Worm (Caenorhabditis elegans) whole organism, L2 larva: ENCODE results near the gene ets-8.
"Not testable (repeated sequence)": the region's sequence is repeated elsewhere in the genome, so short reads cannot be mapped to it uniquely, and the experiment has no call there.

Source experiments
- C34F6.9 ChIP-seq: fragments of 150-350 bp; optimal IDR thresholded peaks from 2 replicates; lab custom pipeline; 2014; ENCODE audit warnings: missing biosample characterization, missing genetic modification characterization
- ZK546.5 ChIP-seq: sonication (generic microtip); optimal IDR thresholded peaks from 2 replicates; lab custom pipeline; 2017; ENCODE audit warnings: missing biosample characterization, missing genetic modification characterization
- alr-1 ChIP-seq: fragments of 150-350 bp; optimal IDR thresholded peaks from 2 replicates; lab custom pipeline; 2014; ENCODE audit warnings: missing biosample characterization, missing genetic modification characterization
- aly-2 ChIP-seq: fragments of 150-350 bp; optimal IDR thresholded peaks from 2 replicates; lab custom pipeline; 2014; ENCODE audit warnings: missing biosample characterization, missing genetic modification characterization
- ama-1 ChIP-seq: fragments of 150-350 bp; optimal IDR thresholded peaks from 2 replicates; lab custom pipeline; 2018; ENCODE audit warnings: inconsistent platforms
- blmp-1 ChIP-seq: sonication (generic microtip); optimal IDR thresholded peaks from 2 replicates; lab custom pipeline; 2017; ENCODE audit warnings: missing genetic modification characterization, mild to moderate bottlenecking, missing compliant biosample characterization, antibody characterized with exemption, moderate library complexity; ENCODE audit not compliant: insufficient read depth
- ceh-16 ChIP-seq: fragments of 150-350 bp; optimal IDR thresholded peaks from 2 replicates; lab custom pipeline; 2014; ENCODE audit warnings: missing biosample characterization, missing genetic modification characterization
- ceh-82 ChIP-seq: fragments of 150-350 bp; optimal IDR thresholded peaks from 2 replicates; lab custom pipeline; 2014; ENCODE audit warnings: missing biosample characterization, missing genetic modification characterization
- crh-2 ChIP-seq: sonication (generic microtip); optimal IDR thresholded peaks from 2 replicates; lab custom pipeline; 2017; ENCODE audit warnings: missing biosample characterization, missing genetic modification characterization
- dmd-4 ChIP-seq: sonication (generic microtip); optimal IDR thresholded peaks from 2 replicates; lab custom pipeline; 2017; ENCODE audit warnings: missing biosample characterization, missing genetic modification characterization
- elt-1 ChIP-seq: fragments of 150-350 bp; optimal IDR thresholded peaks from 2 replicates; lab custom pipeline; 2014; ENCODE audit warnings: missing biosample characterization, missing genetic modification characterization
- elt-3 ChIP-seq: sonication (generic microtip); optimal IDR thresholded peaks from 2 replicates; lab custom pipeline; 2017; ENCODE audit warnings: missing biosample characterization, missing genetic modification characterization
- fos-1 ChIP-seq: fragments of 150-350 bp; optimal IDR thresholded peaks from 2 replicates; lab custom pipeline; 2014; ENCODE audit warnings: missing biosample characterization, missing genetic modification characterization
- gmeb-1 ChIP-seq: fragments of 150-350 bp; optimal IDR thresholded peaks from 2 replicates; lab custom pipeline; 2014; ENCODE audit warnings: missing biosample characterization, missing genetic modification characterization
- lin-11 ChIP-seq: fragments of 150-350 bp; sonication (generic microtip); optimal IDR thresholded peaks from 2 replicates; lab custom pipeline; 2014; ENCODE audit warnings: missing biosample characterization, missing genetic modification characterization, inconsistent platforms, mixed read lengths
- lin-13 ChIP-seq: fragments of 150-350 bp; optimal IDR thresholded peaks from 2 replicates; lab custom pipeline; 2014; ENCODE audit warnings: missing biosample characterization, missing genetic modification reagents, missing genetic modification characterization
- lin-39 ChIP-seq: fragments of 150-350 bp; optimal IDR thresholded peaks from 2 replicates; lab custom pipeline; 2014; ENCODE audit warnings: missing biosample characterization, missing genetic modification reagents, missing genetic modification characterization
- lsy-2 ChIP-seq, 2 experiments: fragments of 150-350 bp in 1 of 2; sonication (generic microtip) in 1 of 2; optimal IDR thresholded peaks; 2 replicates each; lab custom pipeline; 2014 to 2017; ENCODE audit warnings: missing biosample characterization in 2 of 2, missing genetic modification characterization in 2 of 2
- mab-5 ChIP-seq: fragments of 150-350 bp; optimal IDR thresholded peaks from 2 replicates; lab custom pipeline; 2014; ENCODE audit warnings: missing biosample characterization, missing genetic modification characterization
- mbf-1 ChIP-seq: sonication (generic microtip); optimal IDR thresholded peaks from 2 replicates; lab custom pipeline; 2017; ENCODE audit warnings: missing biosample characterization, missing genetic modification characterization
- nhr-11 ChIP-seq: fragments of 150-350 bp; optimal IDR thresholded peaks from 2 replicates; lab custom pipeline; 2014; ENCODE audit warnings: missing biosample characterization, missing genetic modification characterization
- nhr-12 ChIP-seq: fragments of 150-350 bp; optimal IDR thresholded peaks from 2 replicates; lab custom pipeline; 2014; ENCODE audit warnings: missing biosample characterization, missing genetic modification characterization
- nhr-129 ChIP-seq: fragments of 150-350 bp; optimal IDR thresholded peaks from 2 replicates; lab custom pipeline; 2014; ENCODE audit warnings: missing biosample characterization, missing genetic modification characterization
- nhr-237 ChIP-seq: fragments of 150-350 bp; optimal IDR thresholded peaks from 2 replicates; lab custom pipeline; 2014; ENCODE audit warnings: missing biosample characterization, missing genetic modification characterization
- nhr-25 ChIP-seq: fragments of 150-350 bp; sonication (generic microtip); optimal IDR thresholded peaks from 3 replicates; lab custom pipeline; 2014; ENCODE audit warnings: missing biosample characterization, missing genetic modification characterization
- nhr-6 ChIP-seq: fragments of 150-350 bp; optimal IDR thresholded peaks from 2 replicates; lab custom pipeline; 2014; ENCODE audit warnings: missing biosample characterization, missing genetic modification characterization
- peb-1 ChIP-seq: fragments of 150-350 bp; optimal IDR thresholded peaks from 2 replicates; lab custom pipeline; 2014; ENCODE audit warnings: missing biosample characterization, missing genetic modification characterization
- sem-4 ChIP-seq: fragments of 150-350 bp; optimal IDR thresholded peaks from 2 replicates; lab custom pipeline; 2014; ENCODE audit warnings: missing biosample characterization, missing genetic modification reagents, missing genetic modification characterization
- skn-1 ChIP-seq: sonication (generic microtip); optimal IDR thresholded peaks from 2 replicates; lab custom pipeline; 2017; ENCODE audit warnings: missing biosample characterization, missing genetic modification characterization
- sma-9 ChIP-seq, 2 experiments: fragments of 150-350 bp in 1 of 2; sonication (generic microtip) in 1 of 2; optimal IDR thresholded peaks; 2 replicates each; lab custom pipeline; 2014 to 2016; ENCODE audit warnings: missing genetic modification characterization in 2 of 2, mild to moderate bottlenecking in 1 of 2, missing biosample characterization in 1 of 2, missing compliant biosample characterization in 1 of 2, missing genetic modification reagents in 1 of 2, moderate library complexity in 1 of 2
- snpc-4 ChIP-seq: fragments of 150-350 bp; optimal IDR thresholded peaks from 2 replicates; lab custom pipeline; 2014; ENCODE audit warnings: missing biosample characterization, missing genetic modification characterization
- unc-39 ChIP-seq: fragments of 150-350 bp; optimal IDR thresholded peaks from 2 replicates; lab custom pipeline; 2014; ENCODE audit warnings: missing biosample characterization, missing genetic modification characterization
- unc-55 ChIP-seq: fragments of 150-350 bp; sonication (generic microtip); optimal IDR thresholded peaks from 3 replicates; lab custom pipeline; 2014; ENCODE audit warnings: missing biosample characterization, missing genetic modification reagents, missing genetic modification characterization
- unc-62 ChIP-seq: fragments of 150-350 bp; optimal IDR thresholded peaks from 2 replicates; lab custom pipeline; 2014; ENCODE audit warnings: missing biosample characterization, missing genetic modification reagents, missing genetic modification characterization
- zag-1 ChIP-seq: fragments of 150-350 bp; optimal IDR thresholded peaks from 2 replicates; lab custom pipeline; 2014; ENCODE audit warnings: missing biosample characterization, missing genetic modification characterization
- ztf-1 ChIP-seq: fragments of 200-800 bp; sonication (Bioruptor generic); conservative IDR thresholded peaks from 2 replicates; pipeline ENCODE4 v1.3.6; 2022; ENCODE audit warnings: missing genetic modification characterization, missing compliant biosample characterization
- ztf-11 ChIP-seq: sonication (generic microtip); optimal IDR thresholded peaks from 2 replicates; lab custom pipeline; 2017; ENCODE audit warnings: missing biosample characterization, missing genetic modification characterization
- ztf-4 ChIP-seq: fragments of 150-350 bp; optimal IDR thresholded peaks from 2 replicates; lab custom pipeline; 2014; ENCODE audit warnings: missing biosample characterization, missing genetic modification characterization

The ets-8 gene

DNA sequence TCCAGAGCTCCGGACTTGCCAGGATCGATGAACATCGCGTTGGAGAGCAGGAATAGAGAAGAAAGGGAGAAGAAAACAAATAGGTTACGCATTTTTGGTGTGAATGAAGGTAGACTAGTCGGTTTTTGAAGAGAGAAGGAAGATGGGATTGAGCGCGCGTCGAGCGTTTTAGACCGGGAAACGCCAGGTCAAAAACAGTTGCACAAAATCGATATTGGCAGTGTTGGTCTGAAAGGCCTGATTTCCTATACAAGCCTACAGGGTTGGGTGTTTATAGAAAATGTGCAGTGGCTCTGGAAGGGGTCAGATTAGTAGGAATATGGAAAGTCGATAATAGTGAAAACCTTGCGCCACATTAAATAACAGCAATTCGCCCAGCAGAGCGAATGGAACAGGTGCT is 44.6 kb upstream of the ets-8 start, which contains the start of gene dsl-2:
Gene dsl-2 (minus strand): TSS at position 101 of the 400 bp plus-strand sequence.
- no peak for TF ChIP-seq ztf-11 (tag; lab: Kevin White, UChicago)
- no peak for TF ChIP-seq sma-9 (GFP tag; optimal IDR thresholded peaks at IDR 0.05; lab: Kevin White, UChicago)
- no peak for TF ChIP-seq sma-9 (tag; optimal IDR thresholded peaks at IDR 0.05; lab: Kevin White, UChicago)
- no peak for TF ChIP-seq ZK546.5 (tag; lab: Kevin White, UChicago)
- TF ChIP-seq gmeb-1 (tag; lab: Kevin White, UChicago): no peak
- TF ChIP-seq dmd-4 (tag; lab: Kevin White, UChicago): no peak
- TF ChIP-seq nhr-237 (tag; lab: Kevin White, UChicago): no peak

- TF ChIP-seq snpc-4 (tag; lab: Kevin White, UChicago) (no peak), unc-55 (no peak), skn-1 (tag; lab: Kevin White, UChicago) (no peak), alr-1 (tag; lab: Kevin White, UChicago) (no peak), nhr-129 (no peak), ztf-4 (tag; lab: Kevin White, UChicago) (no peak), elt-3 (tag; lab: Kevin White, UChicago) (no peak), ztf-11 (tag; lab: Kevin White, UChicago) (no peak), ceh-82 (no peak), lin-39 (tag; lab: Kevin White, UChicago) (no peak), sma-9 (GFP tag; optimal IDR thresholded peaks at IDR 0.05; lab: Kevin White, UChicago) (no peak), sma-9 (tag; optimal IDR thresholded peaks at IDR 0.05; lab: Kevin White, UChicago) (no peak), mbf-1 (tag; lab: Kevin White, UChicago) (no peak), nhr-6 (tag; lab: Kevin White, UChicago) (no peak), nhr-12 (tag; lab: Kevin White, UChicago) (no peak), peb-1 (tag; lab: Kevin White, UChicago) (no peak), lin-11 (tag; lab: Kevin White, UChicago) (no peak), ama-1 (lab: Kevin White, UChicago) (no peak)
Measured at ce11 chrIV:1199501-1199900, 39.2 kb upstream of the ets-8 start.

- TF ChIP-seq unc-62 (GFP tag; lab: Kevin White, UChicago) (no peak), nhr-12 (tag; lab: Kevin White, UChicago) (no peak), unc-55 (no peak), nhr-6 (tag; lab: Kevin White, UChicago) (no peak), zag-1 (tag; lab: Kevin White, UChicago) (no peak)
Measured at ce11 chrIV:1192765-1193164, 32.5 kb upstream of the ets-8 start, which contains the start of gene spl-3. Gene spl-3 (plus strand): TSS chrIV:1193065.

DNA sequence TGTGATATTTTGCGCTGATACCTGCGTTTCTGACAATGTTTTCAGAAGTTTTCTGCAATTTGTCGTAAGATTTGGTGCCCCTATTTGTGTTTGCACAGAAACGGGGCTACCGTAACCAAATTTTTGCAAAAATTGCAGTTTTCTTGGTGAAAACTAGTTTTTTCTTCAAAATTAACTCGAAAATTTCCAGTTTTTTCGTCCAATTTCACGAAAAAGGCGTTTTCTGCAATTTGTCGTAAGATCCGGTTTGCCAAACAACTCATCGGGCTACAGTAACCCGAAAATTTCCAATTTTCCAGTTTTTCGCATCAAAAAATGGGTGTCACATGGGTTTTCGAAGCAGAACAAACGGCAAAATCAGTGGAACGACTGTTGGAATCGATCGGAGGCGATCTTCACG is 27.2 kb upstream of the ets-8 start, which contains the start of gene mdt-20:
Gene mdt-20 (plus strand): TSS at position 301 of the 400 bp plus-strand sequence.
- TF ChIP-seq blmp-1, dmd-4, unc-39 (tag; lab: Kevin White, UChicago): not testable (repeated sequence)

DNA sequence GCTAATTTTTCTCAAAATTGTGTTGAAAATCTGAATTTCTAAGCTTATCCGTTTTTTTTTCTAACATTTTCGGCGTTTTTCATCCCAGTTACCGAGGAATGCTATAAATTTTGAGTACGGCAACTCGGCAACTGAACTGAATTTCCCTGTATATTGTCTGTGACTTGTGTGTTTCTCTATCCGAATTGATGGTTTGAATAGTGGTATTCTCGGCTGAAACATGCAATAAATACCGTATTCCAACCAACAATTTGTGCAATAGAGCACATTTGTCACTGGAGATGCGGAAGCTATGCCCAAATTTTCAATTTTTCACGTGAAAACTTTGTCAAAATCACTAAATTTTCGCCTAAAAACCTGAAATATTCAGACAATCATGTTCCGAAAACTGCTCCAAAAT is 22.0 kb upstream of the ets-8 start, which contains the start of gene rmif-2:
Gene rmif-2 (plus strand): TSS at position 301 of the 400 bp plus-strand sequence.
- TF ChIP-seq nhr-6, skn-1, aly-2 (tag; lab: Kevin White, UChicago): not testable (repeated sequence)

- TF ChIP-seq fos-1 (tag; lab: Kevin White, UChicago) (no peak), ztf-1 (no peak), nhr-11 (tag; lab: Kevin White, UChicago) (no peak), skn-1 (tag; lab: Kevin White, UChicago) (no peak), C34F6.9 (tag; lab: Kevin White, UChicago) (peak; percentile 15), nhr-25 (tag; lab: Kevin White, UChicago) (no peak), unc-55 (peak; percentile 35), elt-3 (tag; lab: Kevin White, UChicago) (no peak), gmeb-1 (tag; lab: Kevin White, UChicago) (peak; percentile 93), sem-4 (no peak), ztf-11 (tag; lab: Kevin White, UChicago) (no peak), unc-39 (tag; lab: Kevin White, UChicago) (no peak), ceh-16 (tag; lab: Kevin White, UChicago) (no peak), blmp-1 (tag; lab: Kevin White, UChicago) (no peak), sma-9 (GFP tag; optimal IDR thresholded peaks at IDR 0.05; lab: Kevin White, UChicago) (no peak), sma-9 (tag; optimal IDR thresholded peaks at IDR 0.05; lab: Kevin White, UChicago) (no peak), lin-13 (GFP tag; lab: Kevin White, UChicago) (peak; percentile 37), crh-2 (peak; percentile 23), lsy-2 (tag; optimal IDR thresholded peaks at IDR 0.05; lab: Kevin White, UChicago) (peak; percentile 6 to 68), elt-1 (tag; lab: Kevin White, UChicago) (no peak), mbf-1 (tag; lab: Kevin White, UChicago) (no peak), aly-2 (tag; lab: Kevin White, UChicago) (no peak), mab-5 (tag; lab: Kevin White, UChicago) (no peak), zag-1 (tag; lab: Kevin White, UChicago) (no peak), ceh-82 (no peak), nhr-6 (tag; lab: Kevin White, UChicago) (no peak), peb-1 (tag; lab: Kevin White, UChicago) (no peak)
Measured at ce11 chrIV:1177683-1178082, 17.4 kb upstream of the ets-8 start, which contains the start of gene Y104H12D.2. Gene Y104H12D.2 (plus strand): TSS chrIV:1178022.
